Fruit fly (Drosophila melanogaster) whole organism, prepupa: Measurements from ENCODE around the gene c11.1.

Experiments
- CG10669 ChIP-seq: fragments of 200-800 bp; sonication (Bioruptor generic); optimal IDR thresholded peaks from 3 replicates; lab custom pipeline; 2018; ENCODE audit warnings: missing biosample characterization, mild to moderate bottlenecking, missing genetic modification characterization, moderate library complexity
- CG11902 ChIP-seq: fragments of 200-800 bp; sonication (Bioruptor generic); optimal IDR thresholded peaks from 3 replicates; lab custom pipeline; 2016; ENCODE audit warnings: missing biosample characterization, missing genetic modification characterization
- CG1621 ChIP-seq: fragments of 200-800 bp; sonication (Bioruptor generic); optimal IDR thresholded peaks from 3 replicates; lab custom pipeline; 2018; ENCODE audit warnings: missing biosample characterization, mild to moderate bottlenecking, missing genetic modification characterization
- CG3032 ChIP-seq: fragments of 200-800 bp; optimal IDR thresholded peaks from 2 replicates; lab custom pipeline; 2019; ENCODE audit warnings: missing biosample characterization, mild to moderate bottlenecking, missing genetic modification characterization, moderate library complexity
- CG4318 ChIP-seq: fragments of 200-800 bp; sonication (Bioruptor generic); optimal IDR thresholded peaks from 3 replicates; lab custom pipeline; 2017; ENCODE audit warnings: missing biosample characterization, mild to moderate bottlenecking, missing genetic modification characterization
- Ets21C ChIP-seq: fragments of 200-800 bp; sonication (Bioruptor generic); optimal IDR thresholded peaks from 3 replicates; lab custom pipeline; 2016; ENCODE audit warnings: missing biosample characterization, missing genetic modification characterization
- Gug ChIP-seq: fragments of 200-800 bp; sonication (Bioruptor generic); IDR thresholded peaks from 2 replicates; pipeline ENCODE4 v1.3.6; 2022; ENCODE audit warnings: missing biosample characterization, missing genetic modification characterization
- Lpt ChIP-seq: fragments of 200-800 bp; sonication (Bioruptor generic); optimal IDR thresholded peaks from 3 replicates; lab custom pipeline; 2016; ENCODE audit warnings: missing biosample characterization, missing genetic modification characterization
- Met ChIP-seq: fragments of 200-800 bp; sonication (Bioruptor generic); optimal IDR thresholded peaks from 3 replicates; lab custom pipeline; 2016; ENCODE audit warnings: missing biosample characterization, missing genetic modification characterization
- OdsH ChIP-seq: fragments of 200-800 bp; sonication (Bioruptor generic); optimal IDR thresholded peaks from 3 replicates; lab custom pipeline; 2016; ENCODE audit warnings: missing biosample characterization, missing genetic modification characterization
- Sox102F ChIP-seq: fragments of 200-800 bp; sonication (Bioruptor generic); optimal IDR thresholded peaks from 2 replicates; lab custom pipeline; 2016; ENCODE audit warnings: missing biosample characterization, mild to moderate bottlenecking, missing genetic modification characterization
- dac ChIP-seq: fragments of 200-800 bp; sonication (Bioruptor generic); optimal IDR thresholded peaks from 2 replicates; lab custom pipeline; 2017; ENCODE audit warnings: missing biosample characterization, mild to moderate bottlenecking, missing genetic modification characterization
- pdm3 ChIP-seq: fragments of 200-800 bp; sonication (Bioruptor generic); optimal IDR thresholded peaks from 3 replicates; lab custom pipeline; 2016; ENCODE audit warnings: missing biosample characterization, missing genetic modification characterization
- vri ChIP-seq: fragments of 200-800 bp; sonication (Bioruptor generic); optimal IDR thresholded peaks from 3 replicates; lab custom pipeline; 2016; ENCODE audit warnings: missing biosample characterization, mild to moderate bottlenecking, missing genetic modification characterization

- TF ChIP-seq vri (GFP tag; lab: Kevin White, UChicago) (no peak), CG3032 (tag; lab: Kevin White, UChicago) (peak; percentile 26), pdm3 (GFP tag; lab: Kevin White, UChicago) (peak; percentile 20), CG4318 (GFP tag; lab: Kevin White, UChicago) (no peak), Sox102F (GFP tag; lab: Kevin White, UChicago) (no peak), CG11902 (GFP tag; lab: Kevin White, UChicago) (no peak), CG1621 (no peak), OdsH (GFP tag; lab: Kevin White, UChicago) (no peak), CG10669 (GFP tag; lab: Kevin White, UChicago) (peak; percentile 2), Gug (GFP tag; lab: Robert Waterston, UW) (no peak), Met (no peak), Ets21C (GFP tag; lab: Kevin White, UChicago) (no peak), Lpt (GFP tag; lab: Kevin White, UChicago) (no peak), dac (GFP tag; lab: Kevin White, UChicago) (no peak)
These were observed 12.6 kb upstream of the c11.1 start for dm6 chrX:9295518-9295917.
